Fruit fly (Drosophila melanogaster) whole organism, wandering third instar larva: ENCODE measurements around the gene CG33270.

Source experiments
- Abd-B ChIP-seq: fragments of >200 bp; optimal IDR thresholded peaks from 2 replicates; lab custom pipeline; 2017; ENCODE audit warnings: missing biosample characterization, missing genetic modification characterization
- CG32264 ChIP-seq: fragments of 200-800 bp; sonication (Bioruptor generic); optimal IDR thresholded peaks from 2 replicates; lab custom pipeline; 2016; ENCODE audit warnings: missing biosample characterization, missing genetic modification characterization
- CrebA ChIP-seq: fragments of 200-800 bp; sonication (Bioruptor generic); optimal IDR thresholded peaks from 2 replicates; lab custom pipeline; 2016; ENCODE audit warnings: missing biosample characterization, mild to moderate bottlenecking, missing genetic modification characterization, borderline replicate concordance
- Hnf4 ChIP-seq: fragments of 200-800 bp; sonication (Bioruptor generic); optimal IDR thresholded peaks from 2 replicates; lab custom pipeline; 2016; ENCODE audit warnings: missing biosample characterization, mild to moderate bottlenecking, missing genetic modification characterization
- Hr78 ChIP-seq: fragments of >200 bp; optimal IDR thresholded peaks from 2 replicates; lab custom pipeline; 2017; ENCODE audit warnings: missing biosample characterization, missing genetic modification characterization
- OdsH ChIP-seq: fragments of 200-800 bp; sonication (Bioruptor generic); optimal IDR thresholded peaks from 2 replicates; lab custom pipeline; 2016; ENCODE audit warnings: missing biosample characterization, mild to moderate bottlenecking, missing genetic modification characterization
- br ChIP-seq: fragments of 200-800 bp; sonication (Bioruptor generic); optimal IDR thresholded peaks from 2 replicates; lab custom pipeline; 2016; ENCODE audit warnings: missing biosample characterization, missing genetic modification characterization
- lola ChIP-seq: fragments of >200 bp; optimal IDR thresholded peaks from 2 replicates; lab custom pipeline; 2017; ENCODE audit warnings: missing biosample characterization, missing genetic modification characterization
- pan ChIP-seq: fragments of >200 bp; optimal IDR thresholded peaks from 2 replicates; lab custom pipeline; 2017
- psq ChIP-seq: fragments of 200-800 bp; sonication (Bioruptor generic); optimal IDR thresholded peaks from 3 replicates; lab custom pipeline; 2017; ENCODE audit warnings: missing biosample characterization, mild to moderate bottlenecking, missing genetic modification characterization, moderate library complexity
- sv ChIP-seq: fragments of 200-800 bp; sonication (Bioruptor generic); optimal IDR thresholded peaks from 3 replicates; lab custom pipeline; 2016; ENCODE audit warnings: missing biosample characterization, missing genetic modification characterization
- tai ChIP-seq: sonication (Bioruptor generic); optimal IDR thresholded peaks from 2 replicates; lab custom pipeline; 2016; ENCODE audit warnings: missing biosample characterization, missing genetic modification characterization
- usp ChIP-seq: fragments of >200 bp; optimal IDR thresholded peaks from 2 replicates; lab custom pipeline; 2017; ENCODE audit warnings: missing biosample characterization, missing genetic modification characterization

- no peak for TF ChIP-seq lola (GFP tag; lab: Kevin White, UChicago)
- no peak for TF ChIP-seq pan
- no peak for TF ChIP-seq usp (GFP tag; lab: Kevin White, UChicago)
- TF ChIP-seq Hnf4 (GFP tag; lab: Kevin White, UChicago): no peak
- no peak for TF ChIP-seq CrebA (GFP tag; lab: Kevin White, UChicago)
- TF ChIP-seq Hr78 (GFP tag; lab: Kevin White, UChicago): no peak
- TF ChIP-seq Abd-B (GFP tag; lab: Kevin White, UChicago): no peak
- no peak for TF ChIP-seq OdsH (GFP tag; lab: Kevin White, UChicago)
- no peak for TF ChIP-seq CG32264
- no peak for TF ChIP-seq tai (GFP tag; lab: Kevin White, UChicago)
- TF ChIP-seq psq (GFP tag; lab: Kevin White, UChicago): no peak
- no peak for TF ChIP-seq sv (GFP tag; lab: Kevin White, UChicago)
- TF ChIP-seq br: no peak
These were observed 10.2 kb upstream of the CG33270 start for dm6 chr3L:11588594-11588993.
